Fruit fly (Drosophila melanogaster) whole organism, embryonic: ENCODE results near the gene Eip63E.

Source experiments
- Asciz ChIP-seq: fragments of 200-800 bp; sonication (Bioruptor generic); optimal IDR thresholded peaks from 2 replicates; lab custom pipeline; 2017; ENCODE audit warnings: missing biosample characterization, mild to moderate bottlenecking, missing genetic modification characterization, missing genetic modification reagents
- BEAF-32 ChIP-seq: fragments of 200-800 bp; sonication (Bioruptor generic); optimal IDR thresholded peaks from 3 replicates; lab custom pipeline; 2017; ENCODE audit warnings: missing biosample characterization, missing genetic modification characterization, mild to moderate bottlenecking, moderate library complexity, missing genetic modification reagents
- Bdp1 ChIP-seq: fragments of 200-800 bp; sonication (Bioruptor generic); optimal IDR thresholded peaks from 3 replicates; lab custom pipeline; 2016; ENCODE audit warnings: missing biosample characterization, missing genetic modification characterization
- CG10274 ChIP-seq: fragments of 200-800 bp; sonication (Bioruptor generic); optimal IDR thresholded peaks from 3 replicates; lab custom pipeline; 2017; ENCODE audit warnings: missing biosample characterization, mild to moderate bottlenecking, missing genetic modification characterization
- CG10431 ChIP-seq: fragments of 200-800 bp; sonication (Bioruptor generic); optimal IDR thresholded peaks from 3 replicates; lab custom pipeline; 2018; ENCODE audit warnings: missing biosample characterization, mild to moderate bottlenecking, missing genetic modification characterization
- CG10654 ChIP-seq: fragments of 200-800 bp; sonication (Bioruptor generic); optimal IDR thresholded peaks from 2 replicates; lab custom pipeline; 2016; ENCODE audit warnings: missing biosample characterization, missing genetic modification characterization
- CG12219 ChIP-seq: fragments of 200-800 bp; sonication (Bioruptor generic); optimal IDR thresholded peaks from 3 replicates; lab custom pipeline; 2018; ENCODE audit warnings: missing biosample characterization, mild to moderate bottlenecking, missing genetic modification characterization
- CG13296 ChIP-seq: fragments of 200-800 bp; sonication (Bioruptor generic); optimal IDR thresholded peaks from 3 replicates; lab custom pipeline; 2018; ENCODE audit warnings: missing biosample characterization, mild to moderate bottlenecking, missing genetic modification characterization
- CG14965 ChIP-seq: fragments of 200-800 bp; sonication (Bioruptor generic); optimal IDR thresholded peaks from 2 replicates; lab custom pipeline; 2016; ENCODE audit warnings: missing biosample characterization, missing genetic modification characterization, borderline replicate concordance
- CG15011 ChIP-seq: fragments of 200-800 bp; sonication (Bioruptor generic); optimal IDR thresholded peaks from 3 replicates; lab custom pipeline; 2018; ENCODE audit warnings: missing biosample characterization, mild to moderate bottlenecking, missing genetic modification characterization
- CG15696 ChIP-seq: fragments of 200-800 bp; sonication (Bioruptor generic); optimal IDR thresholded peaks from 2 replicates; lab custom pipeline; 2019; ENCODE audit warnings: missing biosample characterization, mild to moderate bottlenecking, missing genetic modification characterization, moderate library complexity
- CG16815 ChIP-seq: fragments of 200-800 bp; sonication (Bioruptor generic); optimal IDR thresholded peaks from 3 replicates; lab custom pipeline; 2017; ENCODE audit warnings: missing biosample characterization, mild to moderate bottlenecking, missing genetic modification characterization
- CG17802 ChIP-seq: fragments of 200-800 bp; sonication (Bioruptor generic); optimal IDR thresholded peaks from 2 replicates; lab custom pipeline; 2018; ENCODE audit warnings: missing biosample characterization, mild to moderate bottlenecking, missing genetic modification characterization, moderate library complexity
- CG17912 ChIP-seq: fragments of 200-800 bp; sonication (Bioruptor generic); optimal IDR thresholded peaks from 2 replicates; lab custom pipeline; 2018; ENCODE audit warnings: missing biosample characterization, mild to moderate bottlenecking, missing genetic modification characterization
- CG2875 ChIP-seq: fragments of 200-800 bp; sonication (Bioruptor generic); optimal IDR thresholded peaks from 2 replicates; lab custom pipeline; 2017; ENCODE audit warnings: missing biosample characterization, mild to moderate bottlenecking, missing genetic modification characterization, missing genetic modification reagents
- CG34224 ChIP-seq: fragments of 200-800 bp; sonication (Bioruptor generic); IDR thresholded peaks from 3 replicates; pipeline ENCODE4 v1.3.6; 2022; ENCODE audit warnings: missing biosample characterization, missing genetic modification characterization; ENCODE audit not compliant: partially characterized antibody
- CG7271 ChIP-seq: fragments of 200-800 bp; sonication (Bioruptor generic); optimal IDR thresholded peaks from 2 replicates; lab custom pipeline; 2018; ENCODE audit warnings: missing biosample characterization, mild to moderate bottlenecking, missing genetic modification characterization, moderate library complexity
- CG7357 ChIP-seq: fragments of 200-800 bp; sonication (Bioruptor generic); IDR thresholded peaks from 3 replicates; pipeline ENCODE4 v1.3.6; 2022; ENCODE audit warnings: missing biosample characterization, missing genetic modification characterization
- CG8359 ChIP-seq: fragments of 200-800 bp; sonication (Bioruptor generic); optimal IDR thresholded peaks from 2 replicates; lab custom pipeline; 2017; ENCODE audit warnings: missing biosample characterization, mild to moderate bottlenecking, missing genetic modification characterization, borderline replicate concordance
- CG9215 ChIP-seq: fragments of 200-800 bp; sonication (Bioruptor generic); IDR thresholded peaks from 2 replicates; pipeline ENCODE4 v1.3.6; 2022; ENCODE audit warnings: missing biosample characterization, missing genetic modification characterization
- CG9437 ChIP-seq: fragments of 200-800 bp; sonication (Bioruptor generic); optimal IDR thresholded peaks from 2 replicates; lab custom pipeline; 2018; ENCODE audit warnings: missing biosample characterization, mild to moderate bottlenecking, missing genetic modification characterization
- Dip3 ChIP-seq: fragments of 200-800 bp; sonication (Bioruptor generic); optimal IDR thresholded peaks from 3 replicates; lab custom pipeline; 2016; ENCODE audit warnings: missing biosample characterization, missing genetic modification characterization
- Ets65A ChIP-seq: fragments of 200-800 bp; sonication (Bioruptor generic); peaks from one replicate; lab custom pipeline; 2016; ENCODE audit warnings: missing biosample characterization, missing genetic modification characterization
- GATAe ChIP-seq: fragments of 200-800 bp; sonication (Bioruptor generic); conservative IDR thresholded peaks from 2 replicates; pipeline ENCODE4 v1.3.6; 2022; ENCODE audit warnings: missing biosample characterization, missing genetic modification characterization
- Gug ChIP-seq: fragments of 200-800 bp; sonication (Bioruptor generic); IDR thresholded peaks from 4 replicates; pipeline ENCODE4 v1.3.6; 2022; ENCODE audit warnings: missing biosample characterization, missing genetic modification characterization
- MTF-1 ChIP-seq: fragments of 200-800 bp; sonication (Bioruptor generic); optimal IDR thresholded peaks from 2 replicates; lab custom pipeline; 2018; ENCODE audit warnings: missing biosample characterization, mild to moderate bottlenecking, missing genetic modification characterization, borderline replicate concordance
- Mrtf ChIP-seq: fragments of 200-800 bp; sonication (Bioruptor generic); IDR thresholded peaks from 3 replicates; pipeline ENCODE4 v1.3.6; 2022; ENCODE audit warnings: missing biosample characterization, missing genetic modification characterization
- NC2α ChIP-seq: fragments of 200-800 bp; sonication (Bioruptor generic); optimal IDR thresholded peaks from 2 replicates; lab custom pipeline; 2016; ENCODE audit warnings: missing biosample characterization, missing genetic modification characterization
- NFAT ChIP-seq: fragments of 200-800 bp; sonication (Bioruptor generic); IDR thresholded peaks from 2 replicates; pipeline ENCODE4 v1.3.6; 2022; ENCODE audit warnings: missing biosample characterization, missing genetic modification characterization
- Opbp ChIP-seq: fragments of 200-800 bp; sonication (Bioruptor generic); IDR thresholded peaks from 3 replicates; pipeline ENCODE4 v1.3.6; 2022; ENCODE audit warnings: missing biosample characterization, missing genetic modification characterization; ENCODE audit not compliant: partially characterized antibody
- ara ChIP-seq: fragments of 200-800 bp; sonication (Bioruptor generic); IDR thresholded peaks from 2 replicates; pipeline ENCODE4 v1.3.6; 2022; ENCODE audit warnings: missing biosample characterization, missing genetic modification characterization
- az2 ChIP-seq: fragments of 200-800 bp; sonication (Bioruptor generic); optimal IDR thresholded peaks from 3 replicates; lab custom pipeline; 2016; ENCODE audit warnings: missing biosample characterization, missing genetic modification characterization
- cas ChIP-seq: fragments of 200-800 bp; sonication (Bioruptor generic); IDR thresholded peaks from 2 replicates; pipeline ENCODE4 v1.3.6; 2022; ENCODE audit warnings: missing biosample characterization, missing genetic modification characterization
- ci ChIP-seq: fragments of 200-800 bp; sonication (Bioruptor generic); IDR thresholded peaks from 3 replicates; pipeline ENCODE4 v1.3.6; 2022; ENCODE audit warnings: missing biosample characterization, missing genetic modification characterization
- corto ChIP-seq: fragments of 200-800 bp; sonication (Bioruptor generic); optimal IDR thresholded peaks from 2 replicates; lab custom pipeline; 2016; ENCODE audit warnings: missing biosample characterization, mild to moderate bottlenecking, missing genetic modification characterization, moderate library complexity
- ewg ChIP-seq: fragments of 200-800 bp; sonication (Bioruptor generic); optimal IDR thresholded peaks from 3 replicates; lab custom pipeline; 2017; ENCODE audit warnings: mild to moderate bottlenecking, missing biosample characterization, missing genetic modification reagents, missing genetic modification characterization
- fd64A ChIP-seq: fragments of 200-800 bp; sonication (Bioruptor generic); optimal IDR thresholded peaks from 3 replicates; lab custom pipeline; 2018; ENCODE audit warnings: missing biosample characterization, mild to moderate bottlenecking, missing genetic modification characterization
- hth ChIP-seq: fragments of >200 bp; optimal IDR thresholded peaks from 2 replicates; lab custom pipeline; 2017; ENCODE audit warnings: inconsistent platforms
- kah ChIP-seq: fragments of 200-800 bp; sonication (Bioruptor generic); optimal IDR thresholded peaks from 2 replicates; lab custom pipeline; 2018; ENCODE audit warnings: missing biosample characterization, mild to moderate bottlenecking, missing genetic modification characterization
- kni ChIP-seq: fragments of 200-800 bp; sonication (Bioruptor generic); optimal IDR thresholded peaks from 3 replicates; lab custom pipeline; 2017; ENCODE audit warnings: mild to moderate bottlenecking, missing biosample characterization, missing genetic modification reagents, missing genetic modification characterization
- lola ChIP-seq, 3 experiments: fragments of >200 bp in 2 of 3; fragments of 200-800 bp in 1 of 3; sonication (Bioruptor generic) in 1 of 3; optimal IDR thresholded peaks; 2 replicates each; lab custom pipeline; 2017 to 2019; ENCODE audit warnings: missing biosample characterization in 3 of 3, missing genetic modification characterization in 3 of 3, mild to moderate bottlenecking in 1 of 3, moderate library complexity in 1 of 3
- p53 ChIP-seq: fragments of 200-800 bp; sonication (Bioruptor generic); optimal IDR thresholded peaks from 2 replicates; lab custom pipeline; 2016; ENCODE audit warnings: missing biosample characterization, missing genetic modification characterization
- psq ChIP-seq: fragments of 200-800 bp; sonication (Bioruptor generic); optimal IDR thresholded peaks from 2 replicates; lab custom pipeline; 2017; ENCODE audit warnings: missing biosample characterization, missing genetic modification characterization
- pum ChIP-seq: fragments of 200-800 bp; sonication (Bioruptor generic); optimal IDR thresholded peaks from 2 replicates; lab custom pipeline; 2016; ENCODE audit warnings: missing biosample characterization, missing genetic modification characterization
- ranshi ChIP-seq: fragments of 200-800 bp; sonication (Bioruptor generic); IDR thresholded peaks from 2 replicates; pipeline ENCODE4 v1.3.6; 2022; ENCODE audit warnings: missing biosample characterization, missing genetic modification characterization
- repo ChIP-seq: fragments of 200-800 bp; sonication (Bioruptor generic); optimal IDR thresholded peaks from 2 replicates; lab custom pipeline; 2016; ENCODE audit warnings: missing biosample characterization, missing genetic modification characterization
- shn ChIP-seq: fragments of 200-800 bp; sonication (Bioruptor generic); optimal IDR thresholded peaks from 3 replicates; lab custom pipeline; 2016; ENCODE audit warnings: missing biosample characterization, missing genetic modification characterization
- tap ChIP-seq: fragments of 200-800 bp; optimal IDR thresholded peaks from 3 replicates; lab custom pipeline; 2019; ENCODE audit warnings: missing biosample characterization, mild to moderate bottlenecking, missing genetic modification characterization, moderate library complexity
- zen ChIP-seq: fragments of 200-800 bp; sonication (Bioruptor generic); optimal IDR thresholded peaks from 3 replicates; lab custom pipeline; 2018; ENCODE audit warnings: missing biosample characterization, mild to moderate bottlenecking, missing genetic modification characterization, moderate library complexity

Gene Eip63E

DNA sequence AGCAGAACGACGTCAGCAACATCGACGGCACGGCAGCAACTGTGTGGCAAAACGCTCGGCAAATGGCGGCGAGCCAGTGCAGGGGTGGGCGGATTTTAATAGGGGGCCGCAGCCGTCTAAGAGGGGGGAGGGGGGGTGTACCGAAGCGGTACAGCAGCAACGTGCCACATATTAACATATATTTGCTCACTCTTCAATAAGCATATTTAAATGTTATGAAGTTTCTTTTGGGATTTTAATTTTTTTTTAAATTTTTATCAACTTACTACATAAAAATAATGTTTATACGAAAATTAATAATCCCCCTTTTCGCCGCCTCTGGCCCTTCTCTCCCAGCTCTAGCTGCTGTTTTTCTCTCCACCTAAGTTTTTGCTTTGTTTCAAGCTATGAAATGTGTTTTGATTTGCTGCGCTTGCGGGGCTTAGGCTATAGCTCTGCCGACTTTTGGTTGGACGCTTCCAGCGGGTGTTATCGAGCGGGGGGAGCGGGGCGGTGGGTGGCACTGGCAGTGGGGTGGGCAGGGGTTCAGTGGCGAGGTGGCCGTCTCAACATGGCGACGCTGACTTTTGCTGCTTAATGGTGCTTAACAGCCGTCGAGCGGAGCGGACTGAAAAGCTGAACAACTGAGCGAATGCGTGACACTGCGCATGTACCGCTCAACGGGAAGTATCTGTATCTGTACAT lies 117.1 kb downstream of the Eip63E start (continued):
- no peak for TF ChIP-seq repo
- TF ChIP-seq CG16815 (GFP tag; lab: Kevin White, UChicago) = peak; percentile 80
- TF ChIP-seq lola (GFP tag; optimal IDR thresholded peaks at IDR 0.05; lab: Kevin White, UChicago) = peak in 1 of 3 experiments; percentile 45
- TF ChIP-seq ara (GFP tag; lab: Robert Waterston, UW) = peak; percentile 62; the same call in 1 of the 2 replicates
- TF ChIP-seq CG10654 = peak; percentile 21
- peak; percentile 87 for TF ChIP-seq ranshi (GFP tag; lab: Robert Waterston, UW)
- peak; percentile 80 for TF ChIP-seq ci (GFP tag; lab: Robert Waterston, UW)
- TF ChIP-seq CG34224 (GFP tag; lab: Robert Waterston, UW) = no peak
- TF ChIP-seq BEAF-32 (GFP tag; lab: Kevin White, UChicago) = no peak
- peak; percentile 50 for TF ChIP-seq Asciz (GFP tag; lab: Kevin White, UChicago)
- TF ChIP-seq CG15696 = peak; percentile 17
- TF ChIP-seq Dip3 (GFP tag; lab: Kevin White, UChicago) = no peak
- no peak for TF ChIP-seq CG14965 (GFP tag; lab: Kevin White, UChicago)
- peak; percentile 84 for TF ChIP-seq az2 (GFP tag; lab: Kevin White, UChicago)
- TF ChIP-seq kah (GFP tag; lab: Kevin White, UChicago) = peak; percentile 24
- TF ChIP-seq CG9215 (GFP tag; lab: Robert Waterston, UW) = peak; percentile 92
- TF ChIP-seq tap (tag; lab: Kevin White, UChicago) = peak; percentile 38
- TF ChIP-seq CG10274 (GFP tag; lab: Kevin White, UChicago) = peak; percentile 27
- peak; percentile 88 for TF ChIP-seq Gug (GFP tag; lab: Robert Waterston, UW)
- peak; percentile 67 for TF ChIP-seq cas (GFP tag; lab: Robert Waterston, UW)
- peak; percentile 54 for TF ChIP-seq CG2875
- no peak for TF ChIP-seq Ets65A (GFP tag; lab: Kevin White, UChicago)
- peak; percentile 66 for TF ChIP-seq CG12219
- no peak for TF ChIP-seq CG17802 (tag; lab: Kevin White, UChicago)
- TF ChIP-seq Bdp1 (GFP tag; lab: Kevin White, UChicago) = no peak
- no peak for TF ChIP-seq MTF-1 (GFP tag; lab: Kevin White, UChicago)
- no peak for TF ChIP-seq CG17912 (GFP tag; lab: Kevin White, UChicago)
- peak; percentile 12 for TF ChIP-seq psq (GFP tag; lab: Kevin White, UChicago)
- TF ChIP-seq Mrtf (GFP tag; lab: Robert Waterston, UW) = peak; percentile 85
- peak; percentile 63 for TF ChIP-seq CG15011 (GFP tag; lab: Kevin White, UChicago)
- TF ChIP-seq NC2α (GFP tag; lab: Kevin White, UChicago) = no peak
- no peak for TF ChIP-seq Opbp (GFP tag; lab: Robert Waterston, UW)
- TF ChIP-seq fd64A (GFP tag; lab: Kevin White, UChicago) = no peak
- TF ChIP-seq hth (lab: Kevin White, UChicago) = no peak
- peak; percentile 78 for TF ChIP-seq NFAT (GFP tag; lab: Robert Waterston, UW)
- peak; percentile 71 for TF ChIP-seq CG9437 (GFP tag; lab: Kevin White, UChicago)
- no peak for TF ChIP-seq shn (GFP tag; lab: Kevin White, UChicago)
- no peak for TF ChIP-seq CG7271
- TF ChIP-seq CG10431 (GFP tag; lab: Kevin White, UChicago) = peak; percentile 30
- no peak for TF ChIP-seq CG8359 (GFP tag; lab: Kevin White, UChicago)
- TF ChIP-seq CG7357 (GFP tag; lab: Robert Waterston, UW) = peak; percentile 85
- no peak for TF ChIP-seq corto
- peak; percentile 87 for TF ChIP-seq CG13296 (GFP tag; lab: Kevin White, UChicago)
- no peak for TF ChIP-seq kni (GFP tag; lab: Kevin White, UChicago)
- TF ChIP-seq pum = no peak
- 0 out of 2 replicates have a peak, but pooled peaks have one; percentile 20 for TF ChIP-seq GATAe (GFP tag; lab: Robert Waterston, UW)
- TF ChIP-seq p53 (GFP tag; lab: Kevin White, UChicago) = no peak
- TF ChIP-seq zen (tag; lab: Kevin White, UChicago) = peak; percentile 1
- peak; percentile 92 for TF ChIP-seq ewg
